Worm (Caenorhabditis elegans): ENCODE measurements around the gene Y54F10BM.12.
A peak's percentile ranks its signal among the peaks of the same experiment; 100 is the strongest.

- TF ChIP-seq him-1 (tag; optimal IDR thresholded peaks at IDR 0.05), result no peak
- TF ChIP-seq dao-5 (tag; optimal IDR thresholded peaks at IDR 0.05), result no peak
- peak; percentile 44 for TF ChIP-seq W03F9.2 (tag; optimal IDR thresholded peaks at IDR 0.05)
Measured at ce11 chrIII:2375918-2376317, 46.4 kb upstream of the Y54F10BM.12 start, which contains the start of gene H14E04.2.
